Worm (Caenorhabditis elegans): Measurements from ENCODE around the gene nspb-2.
"Not testable (repeated sequence)": the region's sequence is repeated elsewhere in the genome, so short reads cannot be mapped to it uniquely, and the experiment has no call there.

DNA sequence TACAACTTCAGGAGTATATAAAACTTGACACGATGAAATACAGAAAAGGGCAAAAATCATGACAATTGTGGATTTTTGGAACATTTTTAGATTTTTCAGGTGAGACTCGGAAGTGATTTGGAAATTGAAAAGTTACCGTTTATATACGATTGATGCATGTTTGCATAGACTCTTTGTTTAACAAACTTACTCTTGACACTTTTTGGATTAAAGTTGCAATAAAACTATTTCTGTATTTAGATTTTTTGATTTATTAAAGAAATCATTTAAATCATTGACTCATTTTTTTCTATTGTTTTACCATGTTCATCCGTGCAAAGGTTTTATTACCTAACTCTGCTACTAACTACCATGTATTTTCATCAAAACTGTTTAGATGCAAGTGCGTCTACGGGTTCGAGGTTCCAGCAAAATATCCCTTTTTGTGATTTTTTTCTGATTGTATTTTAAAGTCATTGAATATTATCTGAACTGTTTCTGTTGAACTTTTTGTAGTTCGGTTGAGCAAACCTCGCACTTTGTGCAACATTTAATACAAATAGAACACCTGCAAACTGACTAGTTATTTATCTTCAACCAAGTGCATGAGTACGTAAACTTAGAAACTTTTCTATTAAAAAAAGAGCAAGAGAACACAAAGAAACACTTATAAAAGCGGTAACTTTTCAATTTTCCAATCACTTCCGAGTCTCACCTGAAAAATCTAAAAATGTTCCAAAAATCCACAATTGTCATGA lies at the start of gene nspb-2, which contains the start of gene nspb-1:
- not testable (repeated sequence) for TF ChIP-seq elt-3 (tag; optimal IDR thresholded peaks at IDR 0.05); nhr-11 (tag; optimal IDR thresholded peaks at IDR 0.05); tbx-2 (tag; optimal IDR thresholded peaks at IDR 0.05); egl-27 (tag; optimal IDR thresholded peaks at IDR 0.05); ama-1 (optimal IDR thresholded peaks at IDR 0.05); nhr-19 (GFP tag; conservative IDR thresholded peaks at IDR 0.05); unc-62 (GFP tag; optimal IDR thresholded peaks at IDR 0.05)
